Worm (Caenorhabditis elegans) whole organism, young adult: ENCODE measurements around the gene Y48E1B.17.

Experiments
- C06A6.2 ChIP-seq: fragments of 200-800 bp; sonication (Bioruptor generic); conservative IDR thresholded peaks from 2 replicates; pipeline ENCODE4 v1.3.6; 2022; ENCODE audit warnings: missing genetic modification characterization, missing compliant biosample characterization
- D2030.7 ChIP-seq: fragments of 200-800 bp; sonication (Bioruptor generic); IDR thresholded peaks from 2 replicates; pipeline ENCODE4 v1.3.6; 2022; ENCODE audit warnings: missing genetic modification reagents, missing genetic modification characterization, missing compliant biosample characterization
- F23B12.7 ChIP-seq: sonication (generic microtip); optimal IDR thresholded peaks from 2 replicates; lab custom pipeline; 2017; ENCODE audit warnings: missing genetic modification characterization, mild to moderate bottlenecking, missing compliant biosample characterization, antibody characterized with exemption, moderate library complexity; ENCODE audit not compliant: insufficient read depth
- F39B2.1 ChIP-seq: fragments of 200-800 bp; sonication (Bioruptor generic); IDR thresholded peaks from 2 replicates; pipeline ENCODE4 v1.3.6; 2022; ENCODE audit warnings: missing genetic modification reagents, missing genetic modification characterization, missing compliant biosample characterization
- F55B11.4 ChIP-seq: sonication (generic microtip); optimal IDR thresholded peaks from 2 replicates; lab custom pipeline; 2016; ENCODE audit warnings: missing compliant biosample characterization, missing genetic modification characterization, borderline replicate concordance; ENCODE audit not compliant: insufficient read depth
- T26A5.8 ChIP-seq: sonication (generic microtip); optimal IDR thresholded peaks from 2 replicates; lab custom pipeline; 2016; ENCODE audit warnings: missing genetic modification characterization, missing compliant biosample characterization
- Y53G8AR.9 ChIP-seq: fragments of 200-800 bp; sonication (Bioruptor generic); conservative IDR thresholded peaks from 2 replicates; pipeline ENCODE4 v1.3.6; 2022; ENCODE audit warnings: missing genetic modification reagents, missing genetic modification characterization, missing compliant biosample characterization
- Y56A3A.18 ChIP-seq: fragments of 200-800 bp; sonication (Bioruptor generic); IDR thresholded peaks from 2 replicates; pipeline ENCODE4 v1.3.6; 2022; ENCODE audit warnings: missing genetic modification reagents, missing genetic modification characterization, missing compliant biosample characterization
- Y95B8A.8 ChIP-seq: fragments of 200-800 bp; sonication (Bioruptor generic); IDR thresholded peaks from 2 replicates; pipeline ENCODE4 v1.3.6; 2022; ENCODE audit warnings: missing genetic modification reagents, missing genetic modification characterization, missing compliant biosample characterization
- ZK185.1 ChIP-seq: sonication (generic microtip); optimal IDR thresholded peaks from 2 replicates; lab custom pipeline; 2016; ENCODE audit warnings: mild to moderate bottlenecking, missing genetic modification characterization, missing compliant biosample characterization; ENCODE audit not compliant: poor library complexity, severe bottlenecking
- aptf-3 ChIP-seq: fragments of 200-800 bp; sonication (Bioruptor generic); IDR thresholded peaks from 2 replicates; pipeline ENCODE4 v1.3.6; 2022; ENCODE audit warnings: missing genetic modification characterization, missing compliant biosample characterization
- athp-1 ChIP-seq: sonication (generic microtip); optimal IDR thresholded peaks from 2 replicates; lab custom pipeline; 2017; ENCODE audit warnings: mild to moderate bottlenecking, missing genetic modification characterization, missing compliant biosample characterization
- attf-5 ChIP-seq: fragments of 200-800 bp; sonication (Bioruptor generic); optimal IDR thresholded peaks from 2 replicates; lab custom pipeline; 2018; ENCODE audit warnings: mild to moderate bottlenecking, missing genetic modification characterization, missing compliant biosample characterization
- ccch-3 ChIP-seq: fragments of 200-800 bp; sonication (Bioruptor generic); optimal IDR thresholded peaks from 2 replicates; lab custom pipeline; 2018; ENCODE audit warnings: mild to moderate bottlenecking, missing genetic modification characterization, missing compliant biosample characterization
- cebp-1 ChIP-seq, 2 experiments: fragments of 200-800 bp in 1 of 2; sonication (Bioruptor generic) in 1 of 2; sonication (generic microtip) in 1 of 2; IDR thresholded peaks in 1 of 2; optimal IDR thresholded peaks in 1 of 2; 2 replicates each; pipeline versions ENCODE4 v1.3.6 to Lab custom; 2017 to 2022; ENCODE audit warnings: missing compliant biosample characterization in 2 of 2, missing genetic modification characterization in 2 of 2, mild to moderate bottlenecking in 1 of 2, missing genetic modification reagents in 1 of 2, moderate library complexity in 1 of 2
- ceh-27 ChIP-seq: fragments of 200-800 bp; sonication (Bioruptor generic); optimal IDR thresholded peaks from 2 replicates; lab custom pipeline; 2018; ENCODE audit warnings: mild to moderate bottlenecking, missing genetic modification characterization, moderate library complexity, missing compliant biosample characterization
- fkh-3 ChIP-seq: sonication (generic microtip); optimal IDR thresholded peaks from 2 replicates; lab custom pipeline; 2016; ENCODE audit warnings: mild to moderate bottlenecking, missing genetic modification characterization, missing compliant biosample characterization
- hmg-1.2 ChIP-seq: fragments of 200-800 bp; sonication (Bioruptor generic); IDR thresholded peaks from 2 replicates; pipeline ENCODE4 v1.3.6; 2022; ENCODE audit warnings: missing genetic modification reagents, missing genetic modification characterization, missing compliant biosample characterization
- hrde-1 ChIP-seq: sonication (generic microtip); optimal IDR thresholded peaks from 2 replicates; lab custom pipeline; 2016; ENCODE audit warnings: missing genetic modification characterization, mild to moderate bottlenecking, missing compliant biosample characterization, moderate library complexity, missing genotype, missing genetic modification reagents, borderline replicate concordance
- hsf-1 ChIP-seq: fragments of 200-800 bp; sonication (Bioruptor generic); IDR thresholded peaks from 2 replicates; pipeline ENCODE4 v1.3.6; 2022; ENCODE audit warnings: missing genetic modification reagents, missing genetic modification characterization, missing compliant biosample characterization
- lag-1 ChIP-seq: fragments of 200-800 bp; sonication (Bioruptor generic); IDR thresholded peaks from 2 replicates; pipeline ENCODE4 v1.3.6; 2022; ENCODE audit warnings: missing genetic modification reagents, missing genetic modification characterization, missing compliant biosample characterization
- let-607 ChIP-seq, 2 experiments: fragments of 200-800 bp in 1 of 2; sonication (Bioruptor generic) in 1 of 2; sonication (generic microtip) in 1 of 2; optimal IDR thresholded peaks; 2 replicates each; lab custom pipeline; 2016 to 2018; ENCODE audit warnings: mild to moderate bottlenecking in 2 of 2, missing compliant biosample characterization in 2 of 2, missing genetic modification characterization in 2 of 2, moderate library complexity in 2 of 2, missing genotype in 1 of 2
- lin-35 ChIP-seq, 3 experiments: fragments of 150-350 bp in 2 of 3; sonication (generic microtip) in 1 of 3; optimal IDR thresholded peaks; 2 replicates each; lab custom pipeline; 2014 to 2018; ENCODE audit warnings: missing biosample characterization in 3 of 3, missing genetic modification characterization in 3 of 3, missing genetic modification reagents in 3 of 3
- lin-54 ChIP-seq: fragments of 200-800 bp; sonication (Bioruptor generic); optimal IDR thresholded peaks from 2 replicates; lab custom pipeline; 2018; ENCODE audit warnings: mild to moderate bottlenecking, missing genetic modification characterization, missing compliant biosample characterization
- lsy-27 ChIP-seq: sonication (generic microtip); optimal IDR thresholded peaks from 2 replicates; lab custom pipeline; 2017; ENCODE audit warnings: missing genetic modification characterization, mild to moderate bottlenecking, missing compliant biosample characterization, antibody characterized with exemption, missing genotype, borderline replicate concordance; ENCODE audit not compliant: insufficient read depth
- madf-6 ChIP-seq: fragments of 200-800 bp; sonication (Bioruptor generic); IDR thresholded peaks from 2 replicates; pipeline ENCODE4 v1.3.6; 2022; ENCODE audit warnings: missing genetic modification reagents, missing genetic modification characterization, missing compliant biosample characterization
- mcd-1 ChIP-seq: fragments of 200-800 bp; sonication (Bioruptor generic); IDR thresholded peaks from 2 replicates; pipeline ENCODE4 v1.3.6; 2022; ENCODE audit warnings: missing genetic modification reagents, missing genetic modification characterization, missing compliant biosample characterization
- nfya-1 ChIP-seq: sonication (generic microtip); optimal IDR thresholded peaks from 2 replicates; lab custom pipeline; 2017; ENCODE audit warnings: antibody characterized with exemption, missing compliant biosample characterization, missing genetic modification characterization, borderline replicate concordance; ENCODE audit not compliant: insufficient read depth
- nfya-2 ChIP-seq: fragments of 200-800 bp; sonication (Bioruptor generic); IDR thresholded peaks from 2 replicates; pipeline ENCODE4 v1.3.6; 2022; ENCODE audit warnings: missing genetic modification reagents, missing genetic modification characterization, missing compliant biosample characterization
- nhr-120 ChIP-seq: fragments of 200-800 bp; sonication (Bioruptor generic); IDR thresholded peaks from 2 replicates; pipeline ENCODE4 v1.3.6; 2022; ENCODE audit warnings: missing genetic modification characterization, missing compliant biosample characterization
- nhr-179 ChIP-seq: sonication (generic microtip); optimal IDR thresholded peaks from 2 replicates; lab custom pipeline; 2016; ENCODE audit warnings: mild to moderate bottlenecking, missing genetic modification characterization, missing compliant biosample characterization
- rcor-1 ChIP-seq: fragments of 200-800 bp; sonication (Bioruptor generic); IDR thresholded peaks from 2 replicates; pipeline ENCODE4 v1.3.6; 2022; ENCODE audit warnings: missing genetic modification reagents, missing genetic modification characterization, missing compliant biosample characterization
- sdz-38 ChIP-seq: sonication (generic microtip); optimal IDR thresholded peaks from 2 replicates; lab custom pipeline; 2016; ENCODE audit warnings: missing genotype, missing genetic modification characterization, missing compliant biosample characterization
- sea-2 ChIP-seq: fragments of 200-800 bp; sonication (Bioruptor generic); IDR thresholded peaks from 2 replicates; pipeline ENCODE4 v1.3.6; 2022; ENCODE audit warnings: missing genetic modification characterization, missing compliant biosample characterization
- snpc-1.1 ChIP-seq: sonication (generic microtip); optimal IDR thresholded peaks from 2 replicates; lab custom pipeline; 2017; ENCODE audit warnings: missing genetic modification characterization, mild to moderate bottlenecking, missing compliant biosample characterization, antibody characterized with exemption, moderate library complexity, missing genotype, missing genetic modification reagents; ENCODE audit not compliant: insufficient read depth
- snpc-4 ChIP-seq, 5 experiments: fragments of 150-350 bp in 1 of 5; sonication (generic microtip) in 4 of 5; optimal IDR thresholded peaks; 2 replicates each; lab custom pipeline; 2014 to 2018; ENCODE audit warnings: missing genetic modification characterization in 5 of 5, missing biosample characterization in 3 of 5, antibody characterized with exemption in 2 of 5, mild to moderate bottlenecking in 2 of 5, missing compliant biosample characterization in 2 of 5, missing genotype in 2 of 5, moderate library complexity in 2 of 5, missing genetic modification reagents in 1 of 5
- sptf-2 ChIP-seq: fragments of 200-800 bp; sonication (Bioruptor generic); optimal IDR thresholded peaks from 2 replicates; lab custom pipeline; 2018; ENCODE audit warnings: mild to moderate bottlenecking, missing genetic modification characterization, missing compliant biosample characterization
- tbx-9 ChIP-seq: sonication (generic microtip); optimal IDR thresholded peaks from 2 replicates; lab custom pipeline; 2016; ENCODE audit warnings: borderline replicate concordance, missing genetic modification characterization, inconsistent platforms, missing compliant biosample characterization
- tlf-1 ChIP-seq: fragments of 200-800 bp; sonication (Bioruptor generic); optimal IDR thresholded peaks from 2 replicates; lab custom pipeline; 2018; ENCODE audit warnings: mild to moderate bottlenecking, missing genetic modification characterization, missing compliant biosample characterization
- unc-62 ChIP-seq: fragments of 150-350 bp; optimal IDR thresholded peaks from 2 replicates; lab custom pipeline; 2014; ENCODE audit warnings: missing biosample characterization, missing genetic modification reagents, missing genetic modification characterization
- xnd-1 ChIP-seq: sonication (generic microtip); optimal IDR thresholded peaks from 2 replicates; lab custom pipeline; 2016; ENCODE audit warnings: missing genotype, missing genetic modification reagents, missing genetic modification characterization, missing compliant biosample characterization
- zfh-2 ChIP-seq: fragments of 200-800 bp; sonication (Bioruptor generic); conservative IDR thresholded peaks from 2 replicates; pipeline ENCODE4 v1.3.6; 2022; ENCODE audit warnings: missing genetic modification reagents, missing genetic modification characterization, missing compliant biosample characterization
- ztf-18 ChIP-seq: sonication (generic microtip); optimal IDR thresholded peaks from 2 replicates; lab custom pipeline; 2016; ENCODE audit warnings: missing genotype, mild to moderate bottlenecking, missing genetic modification characterization, missing compliant biosample characterization
- ztf-22 ChIP-seq: fragments of 200-800 bp; sonication (Bioruptor generic); optimal IDR thresholded peaks from 2 replicates; lab custom pipeline; 2018; ENCODE audit warnings: mild to moderate bottlenecking, missing genetic modification characterization, moderate library complexity, missing compliant biosample characterization
- ztf-28 ChIP-seq: fragments of 200-800 bp; sonication (Bioruptor generic); IDR thresholded peaks from 2 replicates; pipeline ENCODE4 v1.3.6; 2022; ENCODE audit warnings: missing genetic modification reagents, missing genetic modification characterization, missing compliant biosample characterization
- ztf-3 ChIP-seq: fragments of 200-800 bp; sonication (Bioruptor generic); optimal IDR thresholded peaks from 2 replicates; lab custom pipeline; 2018; ENCODE audit warnings: mild to moderate bottlenecking, missing genetic modification characterization, missing compliant biosample characterization

Y48E1B.17 gene

ce11 chrII:13521977-13522404 lies 18.9 kb downstream of the Y48E1B.17 start (continued):
- TF ChIP-seq lin-35 (GFP tag; optimal IDR thresholded peaks at IDR 0.05; lab: Kevin White, UChicago) (no peak), F55B11.4 (no peak), fkh-3 (tag; lab: Kevin White, UChicago) (no peak), F39B2.1 (GFP tag; lab: Robert Waterston, UW) (no peak), D2030.7 (GFP tag; lab: Robert Waterston, UW) (peak; percentile 97), F23B12.7 (no peak), nfya-1 (tag; lab: Kevin White, UChicago) (no peak), nhr-120 (GFP tag; lab: Robert Waterston, UW) (no peak), mcd-1 (peak; percentile 56), ztf-3 (GFP tag; lab: Kevin White, UChicago) (no peak), Y53G8AR.9 (no peak), nfya-2 (GFP tag; lab: Robert Waterston, UW) (peak; percentile 88; the same call in 1 of the 2 replicates), Y95B8A.8 (GFP tag; lab: Robert Waterston, UW) (peak; percentile 64; the same call in 1 of the 2 replicates), snpc-1.1 (tag; lab: Kevin White, UChicago) (peak; percentile 98), lin-54 (peak; percentile 56), xnd-1 (peak; percentile 58), rcor-1 (GFP tag; lab: Robert Waterston, UW) (peak; percentile 78), snpc-4 (GFP tag; optimal IDR thresholded peaks at IDR 0.05; lab: Kevin White, UChicago) (peak; percentile 97), snpc-4 (tag; optimal IDR thresholded peaks at IDR 0.05; lab: Kevin White, UChicago) (peak; percentile 94 to 98 (median 96)), ZK185.1 (no peak), hrde-1 (tag; lab: Kevin White, UChicago) (peak; percentile 92), Y56A3A.18 (GFP tag; lab: Robert Waterston, UW) (no peak), cebp-1 (GFP tag; IDR thresholded peaks at IDR 0.05; lab: Robert Waterston, UW) (no peak), cebp-1 (tag; optimal IDR thresholded peaks at IDR 0.05; lab: Kevin White, UChicago) (peak; percentile 22), lsy-27 (tag; lab: Kevin White, UChicago) (no peak), C06A6.2 (no peak), let-607 (tag; optimal IDR thresholded peaks at IDR 0.05; lab: Kevin White, UChicago) (no peak), unc-62 (GFP tag; lab: Kevin White, UChicago) (no peak), hmg-1.2 (GFP tag; lab: Robert Waterston, UW) (peak; percentile 93), hsf-1 (GFP tag; lab: Robert Waterston, UW) (peak; percentile 68), ceh-27 (GFP tag; lab: Kevin White, UChicago) (peak; percentile 26), ztf-18 (tag; lab: Kevin White, UChicago) (no peak), sptf-2 (no peak), lag-1 (GFP tag; lab: Robert Waterston, UW) (no peak), ztf-28 (no peak), aptf-3 (no peak), sea-2 (GFP tag; lab: Robert Waterston, UW) (no peak), T26A5.8 (tag; lab: Kevin White, UChicago) (no peak), ztf-22 (GFP tag; lab: Kevin White, UChicago) (no peak), athp-1 (tag; lab: Kevin White, UChicago) (no peak), sdz-38 (no peak), tbx-9 (tag; lab: Kevin White, UChicago) (no peak), ccch-3 (GFP tag; lab: Kevin White, UChicago) (no peak), tlf-1 (no peak), madf-6 (peak; percentile 83), attf-5 (GFP tag; lab: Kevin White, UChicago) (no peak), nhr-179 (no peak), zfh-2 (GFP tag; lab: Robert Waterston, UW) (0 out of 2 replicates have a peak, but pooled peaks have one; percentile 12)
